Worm (Caenorhabditis elegans) whole organism, L1 larva: ENCODE results near the gene cyp-33D1.

ENCODE experiments used
- ama-1 ChIP-seq: fragments of 150-350 bp; optimal IDR thresholded peaks from 2 replicates; lab custom pipeline; 2014
- fkh-10 ChIP-seq: sonication (generic microtip); optimal IDR thresholded peaks from 2 replicates; lab custom pipeline; 2017; ENCODE audit warnings: missing biosample characterization, missing genetic modification reagents, missing genetic modification characterization
- mef-2 ChIP-seq: fragments of 150-350 bp; optimal IDR thresholded peaks from 2 replicates; lab custom pipeline; 2014; ENCODE audit warnings: missing biosample characterization, missing genetic modification characterization

ce11 chrV:16192114-16192513 lies 16.5 kb upstream of the cyp-33D1 start, which contains the start of gene srh-279:
- TF ChIP-seq mef-2 (tag; lab: Kevin White, UChicago) (no peak), fkh-10 (GFP tag; lab: Kevin White, UChicago) (no peak), ama-1 (lab: Kevin White, UChicago) (no peak)
